Worm (Caenorhabditis elegans): ENCODE data around the gene lgc-42.

DNA sequence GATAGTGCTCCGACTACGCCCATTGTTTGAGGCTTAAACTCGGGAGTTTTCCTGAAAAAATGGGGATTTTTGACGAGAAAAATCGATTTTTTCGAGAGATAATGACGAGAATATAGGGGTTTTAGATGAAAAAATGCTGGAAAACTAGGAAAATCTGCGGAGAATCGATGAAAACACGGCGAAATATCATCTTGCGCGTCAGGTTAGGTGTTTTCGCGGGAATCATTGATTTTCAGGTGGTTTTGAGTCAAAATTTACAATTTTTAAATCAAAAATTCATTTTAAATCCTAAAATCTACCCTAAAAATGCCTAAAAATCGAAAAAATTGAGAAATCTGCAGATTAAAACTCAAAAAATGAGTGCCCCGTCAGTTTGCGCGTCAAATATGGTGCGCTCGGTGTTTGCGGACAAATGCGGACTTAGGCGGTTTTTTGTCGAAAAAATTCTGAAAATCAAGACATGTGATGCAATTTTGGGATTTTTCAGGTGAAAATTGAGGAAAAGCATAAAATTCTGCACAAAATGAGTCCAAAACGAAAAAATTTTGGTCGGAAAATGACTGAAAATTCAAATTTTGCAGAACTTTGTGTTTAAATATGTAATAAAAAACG lies 35.7 kb upstream of the lgc-42 start, which contains the start of gene mboa-6:
- TF ChIP-seq zip-2 (tag; optimal IDR thresholded peaks at IDR 0.05): no peak
- no peak for TF ChIP-seq zip-11 (GFP tag; IDR thresholded peaks at IDR 0.05)
- no peak for TF ChIP-seq R02D3.7 (tag; optimal IDR thresholded peaks at IDR 0.05)
- TF ChIP-seq madf-5 (GFP tag; IDR thresholded peaks at IDR 0.05): no peak
- no peak for TF ChIP-seq F10B5.3 (tag; optimal IDR thresholded peaks at IDR 0.05)
- TF ChIP-seq aly-2 (tag; optimal IDR thresholded peaks at IDR 0.05): no peak
- no peak for TF ChIP-seq ama-1 (optimal IDR thresholded peaks at IDR 0.05)
- TF ChIP-seq ces-1 (GFP tag; optimal IDR thresholded peaks at IDR 0.05): no peak
- no peak for TF ChIP-seq lsy-2 (tag; optimal IDR thresholded peaks at IDR 0.05)
- TF ChIP-seq Y105C5A.15 (GFP tag; IDR thresholded peaks at IDR 0.05): no peak
- no peak for TF ChIP-seq spr-1 (tag; optimal IDR thresholded peaks at IDR 0.05)
- no peak for TF ChIP-seq zfp-2 (tag; optimal IDR thresholded peaks at IDR 0.05)
- TF ChIP-seq snpc-4 (tag; optimal IDR thresholded peaks at IDR 0.05): no peak
- no peak for TF ChIP-seq unc-62 (GFP tag; optimal IDR thresholded peaks at IDR 0.05 in 1 of 2)
- TF ChIP-seq unc-62 (tag; optimal IDR thresholded peaks at IDR 0.05): no peak

All from whole organism, L4 larva.